Worm (Caenorhabditis elegans): Measurements from ENCODE around the gene tbx-9.

tbx-9 gene

ce11 chrIII:10381473-10381872 lies 39.8 kb upstream of the tbx-9 start, which contains the start of gene C38H2.2:
Gene C38H2.2 (plus strand): TSS chrIII:10381773.
- TF ChIP-seq F13H6.1 (tag; optimal IDR thresholded peaks at IDR 0.05) (no peak), odd-2 (tag; optimal IDR thresholded peaks at IDR 0.05) (no peak), Y22D7AL.16 (tag; optimal IDR thresholded peaks at IDR 0.05) (no peak), zip-5 (tag; optimal IDR thresholded peaks at IDR 0.05) (no peak), lin-11 (tag; optimal IDR thresholded peaks at IDR 0.05) (no peak), ref-2 (tag; optimal IDR thresholded peaks at IDR 0.05) (no peak), elt-2 (tag; optimal IDR thresholded peaks at IDR 0.05) (no peak), hlh-8 (tag; optimal IDR thresholded peaks at IDR 0.05) (no peak), ceh-6 (GFP tag; optimal IDR thresholded peaks at IDR 0.05) (no peak), pag-3 (tag; optimal IDR thresholded peaks at IDR 0.05; ENCODE audit: borderline replicate concordance) (no peak), fkh-6 (tag; optimal IDR thresholded peaks at IDR 0.05) (no peak), ceh-24 (tag; optimal IDR thresholded peaks at IDR 0.05) (no peak)

- TF ChIP-seq fax-1 (tag; optimal IDR thresholded peaks at IDR 0.05) (no peak), eyg-1 (tag; optimal IDR thresholded peaks at IDR 0.05) (no peak), ceh-48 (tag; optimal IDR thresholded peaks at IDR 0.05) (no peak), hlh-30 (tag; optimal IDR thresholded peaks at IDR 0.05; ENCODE audit: insufficient read depth) (no peak), nfya-1 (tag; optimal IDR thresholded peaks at IDR 0.05) (peak; percentile 34), Y22D7AL.16 (tag; optimal IDR thresholded peaks at IDR 0.05) (no peak), gmeb-2 (tag; optimal IDR thresholded peaks at IDR 0.05) (no peak), hlh-13 (GFP tag; optimal IDR thresholded peaks at IDR 0.05) (no peak), unc-3 (GFP tag; conservative IDR thresholded peaks at IDR 0.05) (no peak), unc-3 (tag; optimal IDR thresholded peaks at IDR 0.05) (no peak), ets-4 (tag; optimal IDR thresholded peaks at IDR 0.05) (no peak), C38D4.7 (GFP tag; optimal IDR thresholded peaks at IDR 0.05) (peak; percentile 5), tbx-2 (tag; optimal IDR thresholded peaks at IDR 0.05) (peak; percentile 0)
Measured at ce11 chrIII:10380640-10381039, 39.0 kb upstream of the tbx-9 start.

- TF ChIP-seq ceh-48 (tag; optimal IDR thresholded peaks at IDR 0.05) = no peak
- TF ChIP-seq C38D4.7 (GFP tag; optimal IDR thresholded peaks at IDR 0.05) = no peak
- TF ChIP-seq unc-55 (GFP tag; optimal IDR thresholded peaks at IDR 0.05) = no peak
- no peak for TF ChIP-seq pat-9 (tag; optimal IDR thresholded peaks at IDR 0.05)
- no peak for TF ChIP-seq ahr-1 (tag; optimal IDR thresholded peaks at IDR 0.05)
- TF ChIP-seq nfya-1 (tag; optimal IDR thresholded peaks at IDR 0.05) = no peak
- TF ChIP-seq ceh-30 (tag; optimal IDR thresholded peaks at IDR 0.05) = no peak
- no peak for TF ChIP-seq ceh-9 (tag; optimal IDR thresholded peaks at IDR 0.05)
- no peak for TF ChIP-seq pha-2 (tag; optimal IDR thresholded peaks at IDR 0.05)
- no peak for TF ChIP-seq ceh-45 (GFP tag; IDR thresholded peaks at IDR 0.05)
- TF ChIP-seq pqm-1 (tag; optimal IDR thresholded peaks at IDR 0.05) = no peak
- no peak for TF ChIP-seq pax-1 (tag; optimal IDR thresholded peaks at IDR 0.05)
- TF ChIP-seq pag-3 (tag; optimal IDR thresholded peaks at IDR 0.05; ENCODE audit: borderline replicate concordance) = no peak
- TF ChIP-seq dve-1 (tag; optimal IDR thresholded peaks at IDR 0.05) = no peak
- no peak for TF ChIP-seq C08G9.2 (tag; optimal IDR thresholded peaks at IDR 0.05)
- TF ChIP-seq syd-9 (tag; optimal IDR thresholded peaks at IDR 0.05) = no peak
Measured at ce11 chrIII:10379632-10380031, 38.0 kb upstream of the tbx-9 start.

- peak; percentile 38 for TF ChIP-seq elt-2 (tag; optimal IDR thresholded peaks at IDR 0.05)
- no peak for TF ChIP-seq hlh-15 (tag; optimal IDR thresholded peaks at IDR 0.05)
Measured at ce11 chrIII:10378899-10379298, 37.2 kb upstream of the tbx-9 start.
